Fruit fly (Drosophila melanogaster) whole organism, prepupa: ENCODE data around the gene gpp.

ENCODE experiments used
- CG10631 ChIP-seq: fragments of 200-800 bp; sonication (Bioruptor generic); optimal IDR thresholded peaks from 2 replicates; lab custom pipeline; 2016; ENCODE audit warnings: missing biosample characterization, missing genetic modification characterization
- CG10669 ChIP-seq: fragments of 200-800 bp; sonication (Bioruptor generic); optimal IDR thresholded peaks from 3 replicates; lab custom pipeline; 2018; ENCODE audit warnings: missing biosample characterization, mild to moderate bottlenecking, missing genetic modification characterization, moderate library complexity
- CG11294 ChIP-seq: fragments of 200-800 bp; sonication (Bioruptor generic); IDR thresholded peaks from 2 replicates; pipeline ENCODE4 v1.3.6; 2022; ENCODE audit warnings: missing biosample characterization, missing genetic modification characterization
- CG11762 ChIP-seq: fragments of 200-800 bp; sonication (Bioruptor generic); optimal IDR thresholded peaks from 3 replicates; lab custom pipeline; 2016; ENCODE audit warnings: missing biosample characterization, missing genetic modification characterization; ENCODE audit not compliant: insufficient read depth
- CG11902 ChIP-seq: fragments of 200-800 bp; sonication (Bioruptor generic); optimal IDR thresholded peaks from 3 replicates; lab custom pipeline; 2016; ENCODE audit warnings: missing biosample characterization, missing genetic modification characterization
- CG15336 ChIP-seq: fragments of 200-800 bp; sonication (Bioruptor generic); IDR thresholded peaks from 2 replicates; pipeline ENCODE4 v1.3.6; 2022; ENCODE audit warnings: missing biosample characterization, missing genetic modification characterization
- CG1621 ChIP-seq: fragments of 200-800 bp; sonication (Bioruptor generic); optimal IDR thresholded peaks from 3 replicates; lab custom pipeline; 2018; ENCODE audit warnings: missing biosample characterization, mild to moderate bottlenecking, missing genetic modification characterization
- CG16779 ChIP-seq: fragments of 200-800 bp; sonication (Bioruptor generic); optimal IDR thresholded peaks from 3 replicates; lab custom pipeline; 2017; ENCODE audit warnings: missing biosample characterization, mild to moderate bottlenecking, missing genetic modification characterization
- CG31627 ChIP-seq: fragments of 200-800 bp; sonication (Bioruptor generic); optimal IDR thresholded peaks from 3 replicates; lab custom pipeline; 2016; ENCODE audit warnings: missing biosample characterization, missing genetic modification characterization
- CG32006 ChIP-seq: fragments of 200-800 bp; sonication (Bioruptor generic); optimal IDR thresholded peaks from 3 replicates; lab custom pipeline; 2017; ENCODE audit warnings: missing biosample characterization, mild to moderate bottlenecking, missing genetic modification characterization
- CG34406 ChIP-seq: fragments of 200-800 bp; sonication (Bioruptor generic); optimal IDR thresholded peaks from 3 replicates; lab custom pipeline; 2016; ENCODE audit warnings: missing biosample characterization, missing genetic modification characterization
- CG3919 ChIP-seq: fragments of 200-800 bp; sonication (Bioruptor generic); optimal IDR thresholded peaks from 3 replicates; lab custom pipeline; 2016; ENCODE audit warnings: missing biosample characterization, missing genetic modification characterization
- CG4318 ChIP-seq: fragments of 200-800 bp; sonication (Bioruptor generic); optimal IDR thresholded peaks from 3 replicates; lab custom pipeline; 2017; ENCODE audit warnings: missing biosample characterization, mild to moderate bottlenecking, missing genetic modification characterization
- CG6163 ChIP-seq: fragments of 200-800 bp; sonication (Bioruptor generic); IDR thresholded peaks from 3 replicates; pipeline ENCODE4 v1.3.6; 2022; ENCODE audit warnings: missing biosample characterization, missing genetic modification characterization
- CG6792 ChIP-seq: fragments of 200-800 bp; sonication (Bioruptor generic); optimal IDR thresholded peaks from 3 replicates; lab custom pipeline; 2016; ENCODE audit warnings: missing biosample characterization, missing genetic modification characterization
- CG7368 ChIP-seq: fragments of 200-800 bp; sonication (Bioruptor generic); optimal IDR thresholded peaks from 3 replicates; lab custom pipeline; 2016; ENCODE audit warnings: missing biosample characterization, missing genetic modification characterization
- CG8119 ChIP-seq: fragments of 200-800 bp; sonication (Bioruptor generic); IDR thresholded peaks from 3 replicates; pipeline ENCODE4 v1.3.6; 2022; ENCODE audit warnings: missing biosample characterization, missing genetic modification characterization
- CG8632 ChIP-seq: fragments of 200-800 bp; sonication (Bioruptor generic); optimal IDR thresholded peaks from 3 replicates; lab custom pipeline; 2016; ENCODE audit warnings: missing biosample characterization, missing genetic modification characterization
- CG9139 ChIP-seq: fragments of 200-800 bp; sonication (Bioruptor generic); optimal IDR thresholded peaks from 3 replicates; lab custom pipeline; 2017; ENCODE audit warnings: missing biosample characterization, mild to moderate bottlenecking, missing genetic modification characterization
- Eip75B ChIP-seq: fragments of 200-800 bp; sonication (Bioruptor generic); optimal IDR thresholded peaks from 3 replicates; lab custom pipeline; 2016; ENCODE audit warnings: missing biosample characterization, missing genetic modification characterization
- Eip78C ChIP-seq: fragments of 200-800 bp; sonication (Bioruptor generic); peaks from one replicate; lab custom pipeline; 2016; ENCODE audit warnings: missing biosample characterization, missing genetic modification characterization
- Eip93F ChIP-seq: fragments of 200-800 bp; sonication (Bioruptor generic); optimal IDR thresholded peaks from 2 replicates; lab custom pipeline; 2016; ENCODE audit warnings: missing biosample characterization, mild to moderate bottlenecking, missing genetic modification characterization
- Ets21C ChIP-seq: fragments of 200-800 bp; sonication (Bioruptor generic); optimal IDR thresholded peaks from 3 replicates; lab custom pipeline; 2016; ENCODE audit warnings: missing biosample characterization, missing genetic modification characterization
- Gug ChIP-seq: fragments of 200-800 bp; sonication (Bioruptor generic); IDR thresholded peaks from 2 replicates; pipeline ENCODE4 v1.3.6; 2022; ENCODE audit warnings: missing biosample characterization, missing genetic modification characterization
- Hr38 ChIP-seq: sonication (Bioruptor generic); optimal IDR thresholded peaks from 2 replicates; lab custom pipeline; 2016; ENCODE audit warnings: missing biosample characterization, missing genetic modification characterization
- OdsH ChIP-seq: fragments of 200-800 bp; sonication (Bioruptor generic); optimal IDR thresholded peaks from 3 replicates; lab custom pipeline; 2016; ENCODE audit warnings: missing biosample characterization, missing genetic modification characterization
- Sox14 ChIP-seq: fragments of 200-800 bp; sonication (Bioruptor generic); optimal IDR thresholded peaks from 3 replicates; lab custom pipeline; 2016; ENCODE audit warnings: missing biosample characterization, missing genetic modification characterization
- Sox15 ChIP-seq: fragments of 200-800 bp; sonication (Bioruptor generic); optimal IDR thresholded peaks from 3 replicates; lab custom pipeline; 2016; ENCODE audit warnings: missing biosample characterization, missing genetic modification characterization
- achi ChIP-seq: fragments of 200-800 bp; sonication (Bioruptor generic); optimal IDR thresholded peaks from 3 replicates; lab custom pipeline; 2016; ENCODE audit warnings: missing biosample characterization, missing genetic modification characterization
- acj6 ChIP-seq: fragments of 200-800 bp; sonication (Bioruptor generic); optimal IDR thresholded peaks from 3 replicates; lab custom pipeline; 2016; ENCODE audit warnings: missing biosample characterization, missing genetic modification characterization
- cyc ChIP-seq: fragments of 200-800 bp; sonication (Bioruptor generic); optimal IDR thresholded peaks from 3 replicates; lab custom pipeline; 2016; ENCODE audit warnings: missing biosample characterization, missing genetic modification characterization
- dac ChIP-seq: fragments of 200-800 bp; sonication (Bioruptor generic); optimal IDR thresholded peaks from 2 replicates; lab custom pipeline; 2017; ENCODE audit warnings: missing biosample characterization, mild to moderate bottlenecking, missing genetic modification characterization
- eg ChIP-seq: fragments of 200-800 bp; sonication (Bioruptor generic); IDR thresholded peaks from 3 replicates; pipeline ENCODE4 v1.3.6; 2022; ENCODE audit warnings: missing biosample characterization, missing genetic modification characterization
- esn ChIP-seq: fragments of 200-800 bp; sonication (Bioruptor generic); optimal IDR thresholded peaks from 2 replicates; lab custom pipeline; 2016; ENCODE audit warnings: missing biosample characterization, mild to moderate bottlenecking, missing genetic modification characterization, moderate library complexity
- fd59A ChIP-seq: fragments of 200-800 bp; sonication (Bioruptor generic); optimal IDR thresholded peaks from 2 replicates; lab custom pipeline; 2017; ENCODE audit warnings: missing biosample characterization, mild to moderate bottlenecking, missing genetic modification characterization, missing genetic modification reagents
- fd85E ChIP-seq: fragments of 200-800 bp; sonication (Bioruptor generic); optimal IDR thresholded peaks from 3 replicates; lab custom pipeline; 2016; ENCODE audit warnings: missing biosample characterization, missing genetic modification characterization
- fkh ChIP-seq: fragments of 200-800 bp; sonication (Bioruptor generic); optimal IDR thresholded peaks from 3 replicates; lab custom pipeline; 2017; ENCODE audit warnings: missing biosample characterization, mild to moderate bottlenecking, missing genetic modification characterization, moderate library complexity
- net ChIP-seq: fragments of 200-800 bp; sonication (Bioruptor generic); optimal IDR thresholded peaks from 3 replicates; lab custom pipeline; 2016; ENCODE audit warnings: missing biosample characterization, missing genetic modification characterization
- pdm3 ChIP-seq: fragments of 200-800 bp; sonication (Bioruptor generic); optimal IDR thresholded peaks from 3 replicates; lab custom pipeline; 2016; ENCODE audit warnings: missing biosample characterization, missing genetic modification characterization
- salr ChIP-seq, 2 experiments: fragments of 200-800 bp; sonication (Bioruptor generic); optimal IDR thresholded peaks; 3 replicates each; lab custom pipeline; 2016 to 2018; ENCODE audit warnings: missing biosample characterization in 2 of 2, missing genetic modification characterization in 2 of 2, mild to moderate bottlenecking in 1 of 2
- ss ChIP-seq, 2 experiments: fragments of 200-800 bp; sonication (Bioruptor generic); optimal IDR thresholded peaks; 2 replicates in 1 of 2; 3 replicates in 1 of 2; lab custom pipeline; 2017 to 2018; ENCODE audit warnings: mild to moderate bottlenecking in 2 of 2, missing biosample characterization in 2 of 2, missing genetic modification characterization in 2 of 2, moderate library complexity in 1 of 2
- svp ChIP-seq: fragments of 200-800 bp; sonication (Bioruptor generic); peaks from one replicate; lab custom pipeline; 2016; ENCODE audit warnings: missing biosample characterization, missing genetic modification characterization
- vri ChIP-seq: fragments of 200-800 bp; sonication (Bioruptor generic); optimal IDR thresholded peaks from 3 replicates; lab custom pipeline; 2016; ENCODE audit warnings: missing biosample characterization, mild to moderate bottlenecking, missing genetic modification characterization

Gene gpp

dm6 chr3R:6416242-6416641 is 9.6 kb downstream of the gpp start (continued):
- TF ChIP-seq CG3919 (GFP tag; lab: Kevin White, UChicago) (peak; percentile 54), acj6 (GFP tag; lab: Kevin White, UChicago) (peak; percentile 20), fd59A (GFP tag; lab: Kevin White, UChicago) (peak; percentile 9), CG15336 (GFP tag; lab: Robert Waterston, UW) (peak; percentile 51), CG7368 (peak; percentile 18), Hr38 (GFP tag; lab: Kevin White, UChicago) (no peak), salr (GFP tag; optimal IDR thresholded peaks at IDR 0.05; lab: Kevin White, UChicago) (no peak), achi (GFP tag; lab: Kevin White, UChicago) (peak; percentile 41)
- TF ChIP-seq, all 60 proteins: peak for 45

dm6 chr3R:6419103-6419502 is 12.4 kb downstream of the gpp start:
- TF ChIP-seq salr (GFP tag; optimal IDR thresholded peaks at IDR 0.05; lab: Kevin White, UChicago) (no peak), CG32006 (GFP tag; lab: Kevin White, UChicago) (no peak), fd85E (GFP tag; lab: Kevin White, UChicago) (no peak), Sox15 (GFP tag; lab: Kevin White, UChicago) (no peak)

- TF ChIP-seq CG15336 (GFP tag; lab: Robert Waterston, UW) (0 out of 2 replicates have a peak, but pooled peaks have one; percentile 11), CG34406 (no peak), CG6163 (GFP tag; lab: Robert Waterston, UW) (peak; percentile 47; the same call in 1 of the 3 replicates), eg (GFP tag; lab: Robert Waterston, UW) (no peak), vri (peak; percentile 9), CG31627 (GFP tag; lab: Kevin White, UChicago) (no peak), Sox14 (GFP tag; lab: Kevin White, UChicago) (peak; percentile 24), Eip75B (GFP tag; lab: Kevin White, UChicago) (peak; percentile 19), svp (GFP tag; lab: Kevin White, UChicago) (peak; percentile 85)
- TF ChIP-seq, all 60 proteins: peak for 6
Observed at dm6 chr3R:6419942-6420341, 13.3 kb downstream of the gpp start.

dm6 chr3R:6421263-6421662 is 14.6 kb downstream of the gpp start:
- TF ChIP-seq ss (GFP tag; optimal IDR thresholded peaks at IDR 0.05; lab: Kevin White, UChicago) = peak in 1 of 2 experiments; percentile 75
- TF ChIP-seq pdm3 (GFP tag; lab: Kevin White, UChicago) = no peak
- no peak for TF ChIP-seq salr (GFP tag; optimal IDR thresholded peaks at IDR 0.05; lab: Kevin White, UChicago)
- no peak for TF ChIP-seq eg (GFP tag; lab: Robert Waterston, UW)

dm6 chr3R:6421712-6422141 is 15.1 kb downstream of the gpp start:
- TF ChIP-seq salr (GFP tag; optimal IDR thresholded peaks at IDR 0.05; lab: Kevin White, UChicago) (no peak), dac (GFP tag; lab: Kevin White, UChicago) (no peak), CG15336 (GFP tag; lab: Robert Waterston, UW) (0 out of 2 replicates have a peak, but pooled peaks have one; percentile 8), Eip78C (peak; percentile 63), CG11902 (GFP tag; lab: Kevin White, UChicago) (no peak), Ets21C (GFP tag; lab: Kevin White, UChicago) (no peak), CG11762 (GFP tag; lab: Kevin White, UChicago) (no peak), cyc (GFP tag; lab: Kevin White, UChicago) (no peak), Eip93F (GFP tag; lab: Kevin White, UChicago) (no peak), CG6792 (GFP tag; lab: Kevin White, UChicago) (no peak), CG31627 (GFP tag; lab: Kevin White, UChicago) (no peak), CG16779 (tag; lab: Kevin White, UChicago) (no peak), CG8119 (GFP tag; lab: Robert Waterston, UW) (peak; percentile 50; the same call in 1 of the 3 replicates), CG32006 (GFP tag; lab: Kevin White, UChicago) (no peak), fkh (no peak), OdsH (no peak), Gug (GFP tag; lab: Robert Waterston, UW) (no peak), esn (GFP tag; lab: Kevin White, UChicago) (peak; percentile 5), CG10669 (GFP tag; lab: Kevin White, UChicago) (no peak), CG9139 (GFP tag; lab: Kevin White, UChicago) (no peak), CG10631 (GFP tag; lab: Kevin White, UChicago) (no peak), CG1621 (tag; lab: Kevin White, UChicago) (no peak), CG8632 (GFP tag; lab: Kevin White, UChicago) (no peak), fd59A (GFP tag; lab: Kevin White, UChicago) (no peak), CG3919 (GFP tag; lab: Kevin White, UChicago) (no peak), CG4318 (GFP tag; lab: Kevin White, UChicago) (no peak), fd85E (GFP tag; lab: Kevin White, UChicago) (no peak), Sox15 (GFP tag; lab: Kevin White, UChicago) (no peak), CG11294 (no peak), net (GFP tag; lab: Kevin White, UChicago) (no peak), CG7368 (no peak)
